Worm (Caenorhabditis elegans): ENCODE results near the gene edg-1.

- no peak for TF ChIP-seq ztf-29 (GFP tag; IDR thresholded peaks at IDR 0.05)
- no peak for TF ChIP-seq T22C8.4 (GFP tag; IDR thresholded peaks at IDR 0.05)
- TF ChIP-seq flt-1 (GFP tag; IDR thresholded peaks at IDR 0.05): no peak
- TF ChIP-seq klf-2 (GFP tag; conservative IDR thresholded peaks at IDR 0.05): no peak
- TF ChIP-seq tab-1 (GFP tag; IDR thresholded peaks at IDR 0.05): no peak
Measured at ce11 chrIV:11336180-11336579, 15.6 kb downstream of the edg-1 start.
